Fruit fly (Drosophila melanogaster): ENCODE data around the gene Fuca.

Gene Fuca

dm6 chr3L:11523286-11523685 lies 773 bp upstream of the Fuca start (continued):
- no peak for TF ChIP-seq HHEX (GFP tag; optimal IDR thresholded peaks at IDR 0.05)
- no peak for TF ChIP-seq Poxn (GFP tag; IDR thresholded peaks at IDR 0.05)
- no peak for TF ChIP-seq CG14441 (GFP tag; IDR thresholded peaks at IDR 0.05)
- 0 out of 2 replicates have a peak, but pooled peaks have one; percentile 11 for TF ChIP-seq Xrp1 (GFP tag; IDR thresholded peaks at IDR 0.05)
- TF ChIP-seq CG14710 (tag; optimal IDR thresholded peaks at IDR 0.05): peak; percentile 7
- TF ChIP-seq CTCF (GFP tag; optimal IDR thresholded peaks at IDR 0.05): peak; percentile 80
- peak; percentile 11 for TF ChIP-seq Fer1 (GFP tag; optimal IDR thresholded peaks at IDR 0.05)
- TF ChIP-seq Nf-YA (GFP tag; IDR thresholded peaks at IDR 0.05): no peak
- TF ChIP-seq Scr (GFP tag; IDR thresholded peaks at IDR 0.05; ENCODE audit: partially characterized antibody): 0 out of 2 replicates have a peak, but pooled peaks have one; percentile 33
- TF ChIP-seq cg (GFP tag; optimal IDR thresholded peaks at IDR 0.05): peak; percentile 92
- TF ChIP-seq Dbx (GFP tag; IDR thresholded peaks at IDR 0.05): peak; percentile 58; the same call in 1 of the 3 replicates
- 0 out of 2 replicates have a peak, but pooled peaks have one; percentile 19 for TF ChIP-seq H2.0 (GFP tag; IDR thresholded peaks at IDR 0.05)
- peak in 1 of 3 experiments; percentile 63 for TF ChIP-seq lola (GFP tag; optimal IDR thresholded peaks at IDR 0.05)
- TF ChIP-seq CG11247 (GFP tag; IDR thresholded peaks at IDR 0.05): no peak
- peak; percentile 26 for TF ChIP-seq pzg (GFP tag; optimal IDR thresholded peaks at IDR 0.05)
- no peak for TF ChIP-seq jumu (GFP tag; optimal IDR thresholded peaks at IDR 0.05)
- TF ChIP-seq Stat92E (GFP tag; optimal IDR thresholded peaks at IDR 0.05): peak in 1 of 3 experiments; percentile 22
- TF ChIP-seq gro (GFP tag; optimal IDR thresholded peaks at IDR 0.05): peak; percentile 15
- TF ChIP-seq CG7987 (GFP tag; optimal IDR thresholded peaks at IDR 0.05): peak; percentile 24
- TF ChIP-seq CG13624 (GFP tag; optimal IDR thresholded peaks at IDR 0.05): peak; percentile 8
- TF ChIP-seq D19A (tag; optimal IDR thresholded peaks at IDR 0.05): peak; percentile 50
- peak; percentile 40; the same call in 1 of the 3 replicates for TF ChIP-seq HLH4C (GFP tag; IDR thresholded peaks at IDR 0.05; ENCODE audit: partially characterized antibody)
- no peak for TF ChIP-seq Atf6 (GFP tag; IDR thresholded peaks at IDR 0.05)
- peak; percentile 98 for TF ChIP-seq CG15514 (GFP tag; optimal IDR thresholded peaks at IDR 0.05)
- no peak for TF ChIP-seq da (GFP tag; optimal IDR thresholded peaks at IDR 0.05)
- TF ChIP-seq vvl (GFP tag; IDR thresholded peaks at IDR 0.05): peak; percentile 28; the same call in 1 of the 2 replicates
- peak; percentile 38; the same call in 1 of the 3 replicates for TF ChIP-seq knrl (GFP tag; IDR thresholded peaks at IDR 0.05; ENCODE audit: partially characterized antibody)
- peak; percentile 55; the same call in 1 of the 3 replicates for TF ChIP-seq so (GFP tag; IDR thresholded peaks at IDR 0.05)

dm6 chr3L:11516229-11516628 lies 6.3 kb downstream of the Fuca start:
- TF ChIP-seq esg (GFP tag; conservative IDR thresholded peaks at IDR 0.05): no peak
- TF ChIP-seq CG7839 (tag; optimal IDR thresholded peaks at IDR 0.05): peak; percentile 12
- TF ChIP-seq hth (optimal IDR thresholded peaks at IDR 0.05): no peak
- TF ChIP-seq sc (optimal IDR thresholded peaks at IDR 0.05): no peak
- peak; percentile 27 for TF ChIP-seq sc (GFP tag; optimal IDR thresholded peaks at IDR 0.05)
- no peak for TF ChIP-seq Dref (GFP tag; IDR thresholded peaks at IDR 0.05)
- TF ChIP-seq slou (GFP tag; optimal IDR thresholded peaks at IDR 0.05): no peak
- peak; percentile 5 for TF ChIP-seq unpg (GFP tag; optimal IDR thresholded peaks at IDR 0.05)
- peak; percentile 56 for TF ChIP-seq sens (GFP tag)
- peak; percentile 46 for TF ChIP-seq Blimp-1 (GFP tag; optimal IDR thresholded peaks at IDR 0.05)
- peak; percentile 45 for TF ChIP-seq CG1603 (tag; optimal IDR thresholded peaks at IDR 0.05)
- no peak for TF ChIP-seq HHEX (GFP tag; optimal IDR thresholded peaks at IDR 0.05)
- peak in 1 of 2 experiments; percentile 69 for TF ChIP-seq bsh (GFP tag; optimal IDR thresholded peaks at IDR 0.05)
- TF ChIP-seq Spps (tag; optimal IDR thresholded peaks at IDR 0.05): peak; percentile 44
- TF ChIP-seq CG2202 (tag; optimal IDR thresholded peaks at IDR 0.05): peak; percentile 2
- TF ChIP-seq gem (tag; optimal IDR thresholded peaks at IDR 0.05): peak; percentile 42
- TF ChIP-seq CG7271 (tag; optimal IDR thresholded peaks at IDR 0.05): peak; percentile 13
- peak; percentile 21 for TF ChIP-seq CG2875 (GFP tag; optimal IDR thresholded peaks at IDR 0.05)
- TF ChIP-seq Max (GFP tag; optimal IDR thresholded peaks at IDR 0.05): no peak
- peak; percentile 50 for TF ChIP-seq D19A (tag; optimal IDR thresholded peaks at IDR 0.05)
- peak; percentile 28 for TF ChIP-seq CG3407 (GFP tag; optimal IDR thresholded peaks at IDR 0.05)
